Fruit fly (Drosophila melanogaster): ENCODE data around the gene Or67d.

The Or67d gene

dm6 chr3L:10272904-10273303, at the start of gene Or67d:
TSS of gene Or67d (plus strand) at chr3L:10273204.
- no peak for TF ChIP-seq noc (tag; optimal IDR thresholded peaks at IDR 0.05)

dm6 chr3L:10223397-10223796, 49.6 kb upstream of the Or67d start:
- TF ChIP-seq noc (tag; optimal IDR thresholded peaks at IDR 0.05), result no peak

DNA sequence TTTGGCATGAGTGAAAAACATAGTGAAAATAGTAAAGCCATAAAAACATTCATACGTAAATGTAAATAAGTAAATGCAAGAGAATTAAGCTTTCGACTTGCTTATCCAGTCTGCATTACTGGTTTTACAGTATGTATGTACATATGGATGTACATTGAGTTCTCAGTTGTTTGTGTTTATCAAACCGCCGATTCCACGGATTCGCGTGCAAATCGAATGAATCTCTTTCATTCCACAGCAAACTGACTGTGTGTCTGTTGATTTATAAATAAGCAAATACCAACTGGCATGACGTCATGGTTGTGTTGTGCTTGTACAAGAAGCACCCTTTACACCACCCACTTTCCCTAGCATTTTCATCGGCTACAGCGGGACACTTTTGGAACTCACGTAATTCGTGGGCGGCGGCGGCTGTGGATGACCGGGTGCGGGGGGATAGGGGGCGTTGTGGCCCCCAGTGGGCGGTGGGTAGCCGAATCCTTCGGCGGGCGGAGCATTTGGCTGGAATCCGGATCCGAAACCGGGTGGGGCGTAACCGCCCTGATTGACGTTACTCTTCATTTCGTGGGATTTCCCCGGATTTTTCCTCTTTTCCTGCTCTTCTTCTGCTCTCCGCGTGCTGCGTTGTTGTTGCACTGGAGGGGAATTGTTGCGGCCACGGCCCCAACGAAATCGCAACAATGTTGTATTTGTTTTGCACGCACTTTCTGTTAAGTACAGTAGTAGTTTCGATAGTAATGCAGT, 48.4 kb upstream of the Or67d start:
- no peak for TF ChIP-seq noc (tag; optimal IDR thresholded peaks at IDR 0.05)

DNA sequence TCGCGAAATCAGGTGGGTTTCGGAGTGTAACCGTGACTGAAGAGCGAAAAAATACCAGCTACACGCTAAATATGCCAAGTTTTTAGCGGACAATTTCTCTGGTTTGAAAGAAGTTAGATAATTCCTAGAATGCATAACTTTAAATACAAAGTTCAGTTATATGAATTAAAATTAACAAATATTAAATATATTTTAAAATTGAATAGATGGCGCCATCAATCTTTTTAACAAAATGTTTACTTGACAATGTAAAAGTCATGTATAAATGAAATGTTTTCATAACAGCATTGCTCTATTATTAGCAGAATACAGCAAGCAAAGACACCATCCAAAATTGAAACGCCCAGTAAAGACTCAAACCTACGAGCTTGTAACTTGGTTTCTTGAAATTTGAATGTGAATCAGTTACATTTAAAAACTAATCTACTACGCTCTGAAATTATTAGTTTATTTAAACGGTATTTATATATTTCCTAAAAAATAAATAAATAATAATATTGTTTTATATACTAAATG, 47.7 kb upstream of the Or67d start, which contains the start of gene scramb1:
Gene scramb1, minus strand, starts transcription at position 27 of the 516 bp plus-strand sequence.
- no peak for TF ChIP-seq noc (tag; optimal IDR thresholded peaks at IDR 0.05)

- no peak for TF ChIP-seq noc (tag; optimal IDR thresholded peaks at IDR 0.05)
These were observed 46.9 kb upstream of the Or67d start for dm6 chr3L:10226055-10226454.

dm6 chr3L:10227094-10227493, 45.9 kb upstream of the Or67d start:
- TF ChIP-seq noc (tag; optimal IDR thresholded peaks at IDR 0.05), result no peak

dm6 chr3L:10230542-10230941, 42.5 kb upstream of the Or67d start:
- no peak for TF ChIP-seq noc (tag; optimal IDR thresholded peaks at IDR 0.05)

- no peak for TF ChIP-seq noc (tag; optimal IDR thresholded peaks at IDR 0.05)
These were observed 40.0 kb upstream of the Or67d start for dm6 chr3L:10233025-10233424.

dm6 chr3L:10238549-10238948, 34.5 kb upstream of the Or67d start:
- TF ChIP-seq noc (tag; optimal IDR thresholded peaks at IDR 0.05), result no peak

DNA sequence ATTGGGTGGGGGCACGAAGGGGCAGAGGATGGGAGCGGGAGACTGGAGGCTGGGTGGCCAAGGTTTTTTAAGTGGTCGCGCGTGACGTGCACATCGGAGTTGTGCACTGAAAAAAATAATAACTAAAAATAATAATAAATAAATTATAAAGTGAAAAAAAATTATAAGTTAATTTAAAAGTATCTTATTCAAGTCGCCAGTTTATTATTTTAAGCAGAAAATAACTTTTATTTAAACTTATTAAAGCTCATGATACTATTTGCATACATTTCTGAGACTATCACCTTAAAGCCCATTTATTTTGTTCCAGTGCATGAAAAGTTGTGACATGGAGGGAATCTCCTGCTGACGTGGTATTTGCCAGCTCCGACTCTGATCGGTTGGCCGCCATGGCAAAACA, 30.8 kb upstream of the Or67d start:
- no peak for TF ChIP-seq noc (tag; optimal IDR thresholded peaks at IDR 0.05)

DNA sequence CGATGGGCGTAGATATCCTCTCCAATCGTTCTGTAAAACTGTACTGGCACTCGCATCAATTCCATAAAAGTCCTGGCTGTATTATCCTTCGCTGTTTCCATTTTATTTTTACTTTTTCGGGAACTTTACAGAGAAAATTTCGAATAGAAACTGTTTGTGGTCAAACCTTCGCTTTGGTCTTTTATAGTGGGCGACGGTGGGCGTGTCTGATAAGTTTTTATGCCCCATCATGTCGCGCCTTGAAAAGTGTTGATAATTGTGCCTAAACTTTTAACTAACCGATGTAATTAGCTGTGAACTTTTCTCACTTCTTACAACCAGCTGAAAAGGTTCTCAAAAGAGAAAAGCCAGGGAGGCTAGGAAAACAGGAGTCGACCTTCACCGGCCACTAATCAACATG, 28.4 kb upstream of the Or67d start, which contains the start of gene Or67c:
Gene Or67c, minus strand, starts transcription at position 101 of the 400 bp plus-strand sequence.
- TF ChIP-seq noc (tag; optimal IDR thresholded peaks at IDR 0.05), result no peak

DNA sequence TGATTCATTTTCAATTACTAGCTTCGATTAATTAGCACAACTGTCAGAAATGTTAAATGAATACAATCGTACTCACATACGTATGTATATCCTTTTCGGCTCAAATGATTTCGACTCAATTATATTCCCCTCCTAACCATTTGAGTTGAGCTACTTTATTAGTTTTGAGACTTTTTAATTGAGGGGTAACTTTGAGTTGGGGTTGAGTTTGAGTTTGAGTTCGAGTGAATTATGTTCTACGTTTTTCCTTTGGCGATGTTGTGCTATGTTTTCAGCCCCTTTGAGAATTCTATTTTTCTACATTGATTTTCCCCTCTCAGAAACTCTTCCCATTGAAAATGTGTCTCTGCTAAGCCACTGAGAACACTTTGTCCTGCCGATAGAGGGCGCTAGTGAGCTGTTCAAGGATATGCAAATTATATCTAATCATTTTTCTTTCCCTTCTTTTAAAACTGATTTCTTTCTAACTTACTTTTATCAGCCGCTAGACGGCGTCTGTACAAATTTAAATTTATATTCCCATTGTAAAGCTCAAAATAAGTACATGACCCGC, 26.7 kb upstream of the Or67d start:
- no peak for TF ChIP-seq noc (tag; optimal IDR thresholded peaks at IDR 0.05)

DNA sequence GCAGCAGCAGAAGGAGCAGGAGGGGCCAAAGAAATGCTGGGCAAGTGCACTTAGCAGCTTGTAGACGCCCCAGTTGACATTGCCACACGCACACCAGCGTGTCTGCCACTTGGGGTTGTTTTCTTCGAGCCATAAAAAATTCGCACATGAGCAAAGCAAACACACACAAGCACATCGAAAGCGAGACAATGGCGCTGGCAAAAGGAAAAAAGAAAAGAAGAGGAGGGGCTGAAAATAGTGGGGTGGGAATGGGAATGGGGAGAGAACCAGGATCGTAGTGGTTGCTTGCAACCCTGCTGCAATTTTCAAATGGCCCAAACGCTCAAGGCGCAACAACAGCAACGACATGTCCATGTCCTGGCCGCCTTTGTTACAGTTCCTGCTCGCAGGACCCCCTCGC, 25.9 kb upstream of the Or67d start:
- TF ChIP-seq noc (tag; optimal IDR thresholded peaks at IDR 0.05), result no peak

DNA sequence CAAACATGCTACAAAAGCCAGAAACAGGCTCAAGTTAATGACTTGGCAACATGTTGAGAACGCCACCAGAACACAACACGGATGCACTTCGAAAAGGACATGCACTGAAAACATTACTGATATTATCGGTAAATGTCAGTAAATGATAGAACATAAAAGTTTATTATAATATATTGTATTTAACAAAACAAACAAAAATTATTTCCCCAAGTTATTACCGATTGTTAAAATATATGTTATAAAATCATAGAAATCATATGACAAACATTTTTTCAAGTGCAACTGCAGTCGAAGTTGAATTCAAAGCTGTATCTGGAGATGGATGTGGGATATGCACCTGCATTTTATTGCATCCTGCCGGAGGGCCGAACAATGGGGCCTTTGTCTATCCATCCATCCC, 25.4 kb upstream of the Or67d start:
- no peak for TF ChIP-seq noc (tag; optimal IDR thresholded peaks at IDR 0.05)

- no peak for TF ChIP-seq noc (tag; optimal IDR thresholded peaks at IDR 0.05)
These were observed 23.2 kb upstream of the Or67d start for dm6 chr3L:10249836-10250235.

DNA sequence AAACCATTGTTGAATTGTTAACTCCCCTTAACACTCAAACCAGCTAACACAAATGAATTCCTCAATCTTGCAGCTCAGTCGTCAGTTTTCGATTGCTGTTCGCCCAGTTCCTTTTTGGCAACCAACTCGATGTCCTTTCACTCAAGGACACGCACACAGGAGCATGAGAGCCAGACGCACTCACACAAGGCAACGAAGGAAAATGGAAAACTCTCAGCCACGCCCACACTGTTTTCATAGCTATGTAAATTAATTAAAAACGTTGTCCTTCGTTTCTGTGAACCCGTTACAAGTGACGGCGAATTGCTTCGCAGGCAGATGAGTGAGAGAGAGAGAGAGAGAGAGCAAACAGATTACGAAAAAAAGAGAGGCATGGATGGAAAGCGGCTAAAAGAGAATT, 18.9 kb upstream of the Or67d start:
- no peak for TF ChIP-seq noc (tag; optimal IDR thresholded peaks at IDR 0.05)

dm6 chr3L:10258738-10259137, 14.3 kb upstream of the Or67d start:
- TF ChIP-seq noc (tag; optimal IDR thresholded peaks at IDR 0.05), result no peak

All from whole organism, larva.